Fruit fly (Drosophila melanogaster): Measurements from ENCODE around the gene Neos.

The Neos gene

dm6 chr3L:7283541-7283940, 42.1 kb downstream of the Neos start:
- no peak for TF ChIP-seq Myb (GFP tag; optimal IDR thresholded peaks at IDR 0.05)
- TF ChIP-seq CG5953 (GFP tag; IDR thresholded peaks at IDR 0.05): no peak
- no peak for TF ChIP-seq CG1832 (GFP tag; optimal IDR thresholded peaks at IDR 0.05)
- TF ChIP-seq az2 (GFP tag; optimal IDR thresholded peaks at IDR 0.05): no peak
- no peak for TF ChIP-seq CG3726 (GFP tag; IDR thresholded peaks at IDR 0.05)
- no peak for TF ChIP-seq rib (GFP tag; IDR thresholded peaks at IDR 0.05)
- TF ChIP-seq tna (GFP tag; IDR thresholded peaks at IDR 0.05; ENCODE audit: partially characterized antibody): no peak
- TF ChIP-seq CG12744 (GFP tag; optimal IDR thresholded peaks at IDR 0.05): no peak
- TF ChIP-seq lmd (GFP tag; IDR thresholded peaks at IDR 0.05): peak; percentile 26; the same call in 1 of the 2 replicates
- no peak for TF ChIP-seq Dfd (GFP tag; optimal IDR thresholded peaks at IDR 0.05)
- TF ChIP-seq Bgb (GFP tag; IDR thresholded peaks at IDR 0.05; ENCODE audit: partially characterized antibody): no peak
- TF ChIP-seq CG8359 (GFP tag; optimal IDR thresholded peaks at IDR 0.05; ENCODE audit: borderline replicate concordance): no peak
- TF ChIP-seq dmrt99B (tag; optimal IDR thresholded peaks at IDR 0.05): peak; percentile 20
- TF ChIP-seq pum (GFP tag; optimal IDR thresholded peaks at IDR 0.05): no peak
- peak; percentile 74 for TF ChIP-seq sens (GFP tag)
- no peak for TF ChIP-seq Optix (GFP tag; IDR thresholded peaks at IDR 0.05)
- peak; percentile 32; the same call in 1 of the 2 replicates for TF ChIP-seq Drgx (GFP tag; IDR thresholded peaks at IDR 0.05)
- TF ChIP-seq Antp (GFP tag; optimal IDR thresholded peaks at IDR 0.05): no peak
- TF ChIP-seq CG11504 (tag; optimal IDR thresholded peaks at IDR 0.05): peak; percentile 7
- TF ChIP-seq run (tag; optimal IDR thresholded peaks at IDR 0.05): no peak
- TF ChIP-seq dmrt11E (tag; optimal IDR thresholded peaks at IDR 0.05): no peak
- peak; percentile 14 for TF ChIP-seq gem (tag; optimal IDR thresholded peaks at IDR 0.05)
- TF ChIP-seq tll (GFP tag; optimal IDR thresholded peaks at IDR 0.05): no peak
- peak; percentile 16; the same call in 1 of the 3 replicates for TF ChIP-seq tgo (GFP tag; IDR thresholded peaks at IDR 0.05)
- TF ChIP-seq onecut (GFP tag; IDR thresholded peaks at IDR 0.05): no peak
- TF ChIP-seq Nf-YB (GFP tag; optimal IDR thresholded peaks at IDR 0.05): no peak
- TF ChIP-seq CG14050 (GFP tag; IDR thresholded peaks at IDR 0.05): no peak
- TF ChIP-seq CG31441 (GFP tag; IDR thresholded peaks at IDR 0.05): no peak

Measured in whole organism, embryonic.